Fruit fly (Drosophila melanogaster) S2 (cell line): ENCODE measurements around the gene meigo.

ENCODE experiments used
- CG8478 ChIP-seq: fragments of >200 bp; optimal IDR thresholded peaks from 2 replicates; lab custom pipeline; 2018
- CTCF ChIP-seq, 2 experiments: fragments of >200 bp; optimal IDR thresholded peaks; 2 replicates each; lab custom pipeline; 2018

meigo gene

DNA sequence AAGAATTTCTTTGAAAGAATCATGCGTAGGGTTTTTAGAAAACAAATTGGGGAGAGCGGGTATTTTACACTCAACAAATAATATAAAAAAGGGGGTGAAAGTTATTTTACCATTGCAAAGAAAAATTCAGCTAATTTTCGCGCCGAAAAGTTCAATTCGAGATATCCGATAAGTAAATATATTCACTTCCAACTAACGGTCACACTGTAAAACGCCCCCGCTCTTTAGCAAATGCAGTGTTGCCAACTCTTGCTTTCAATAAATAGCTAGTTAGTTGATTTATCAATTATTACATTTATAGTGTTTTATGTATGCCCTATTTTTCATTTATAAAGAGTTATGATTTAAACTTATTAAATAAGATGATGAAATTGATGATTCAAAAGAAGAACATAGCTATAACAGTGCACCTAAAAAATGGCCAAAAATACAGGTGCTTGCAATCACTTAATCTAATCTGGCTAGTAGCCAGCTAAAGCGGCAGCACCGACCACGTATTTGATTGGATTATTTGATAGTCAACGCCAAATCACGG, at the start of gene meigo:
Gene meigo, plus strand, starts transcription at position 51 of the 535 bp plus-strand sequence.
- no peak for TF ChIP-seq CTCF (optimal IDR thresholded peaks at IDR 0.05; lab: Kevin White, UChicago)

DNA sequence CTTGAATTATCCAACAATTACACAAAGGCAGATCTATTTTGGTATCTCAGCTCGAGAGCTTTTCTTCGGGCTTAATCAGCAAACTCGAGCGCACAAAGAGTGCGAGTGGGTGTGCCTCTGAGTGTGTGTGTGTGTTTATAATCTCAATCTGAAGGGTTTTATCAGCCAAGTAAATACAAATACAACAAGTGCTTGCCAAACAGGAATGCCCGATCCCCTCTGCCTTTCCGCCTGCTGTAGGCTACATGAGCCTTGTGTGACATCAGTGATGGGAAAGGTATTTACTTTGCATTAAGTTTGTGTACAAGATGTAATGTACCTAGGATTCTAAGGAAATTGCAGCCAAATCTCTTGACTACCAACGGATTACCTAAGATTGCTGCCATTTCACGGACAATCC, 48.7 kb upstream of the meigo start:
- TF ChIP-seq CG8478 (lab: Kevin White, UChicago): no peak
- TF ChIP-seq CTCF (optimal IDR thresholded peaks at IDR 0.05; lab: Kevin White, UChicago): no peak

DNA sequence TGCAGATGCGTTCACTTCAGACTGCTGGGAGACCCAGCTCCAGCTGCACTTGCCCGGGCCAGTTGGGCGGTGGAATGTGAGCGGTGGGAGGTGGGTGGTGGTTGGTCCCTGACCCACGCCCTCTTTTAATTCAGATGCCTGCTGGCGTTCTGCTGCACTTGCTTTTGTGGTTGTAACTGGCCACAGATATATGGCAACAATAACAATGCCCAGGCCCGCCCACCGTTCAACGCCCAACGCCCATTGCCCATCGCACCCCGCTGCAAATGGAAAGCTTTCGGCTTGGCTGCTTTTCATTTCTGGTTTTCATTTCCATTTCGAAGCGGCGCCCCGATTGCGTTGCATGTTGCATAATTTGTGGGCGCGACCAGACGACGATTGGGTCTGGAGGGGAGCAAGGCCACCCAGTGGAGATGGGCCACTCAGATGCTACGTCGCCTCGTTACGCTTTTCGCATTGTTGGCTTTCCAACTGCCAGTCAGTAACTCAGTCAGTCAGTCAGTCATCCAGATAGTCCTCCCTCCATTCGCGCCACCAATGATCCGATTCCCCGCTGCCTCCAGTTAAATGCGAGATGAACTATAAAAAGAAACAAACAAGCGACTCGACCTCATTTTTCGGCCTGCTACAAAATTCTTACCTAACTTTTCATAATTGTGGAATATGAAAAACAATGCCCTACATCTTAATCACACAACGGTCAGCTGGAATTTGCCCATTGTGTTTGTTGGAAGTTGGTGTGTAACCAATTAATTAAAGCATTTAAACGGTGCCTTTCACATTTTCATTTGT, 47.6 kb upstream of the meigo start:
- TF ChIP-seq CG8478 (lab: Kevin White, UChicago) (no peak), CTCF (optimal IDR thresholded peaks at IDR 0.05; lab: Kevin White, UChicago) (no peak)

DNA sequence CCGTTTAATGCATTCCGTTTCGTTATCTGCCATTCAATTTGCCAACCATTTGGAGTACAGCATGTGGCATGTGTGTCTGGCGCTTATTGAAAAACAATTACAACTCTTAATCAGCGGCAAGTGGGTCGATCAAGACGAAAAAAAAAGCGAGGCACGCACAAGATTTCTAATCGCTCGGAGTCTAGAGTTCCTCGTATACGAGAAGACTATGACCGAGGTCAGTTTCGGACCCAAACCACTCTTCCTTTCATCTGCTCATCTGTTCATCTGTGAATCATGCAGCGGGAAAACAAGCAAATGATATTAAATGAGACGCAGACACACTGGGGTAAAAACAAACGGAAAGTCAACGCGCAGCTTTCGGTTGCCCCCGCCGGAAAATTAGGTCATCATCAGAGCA, 46.6 kb upstream of the meigo start:
- no peak for TF ChIP-seq CG8478 (lab: Kevin White, UChicago)
- TF ChIP-seq CTCF (optimal IDR thresholded peaks at IDR 0.05; lab: Kevin White, UChicago): no peak

DNA sequence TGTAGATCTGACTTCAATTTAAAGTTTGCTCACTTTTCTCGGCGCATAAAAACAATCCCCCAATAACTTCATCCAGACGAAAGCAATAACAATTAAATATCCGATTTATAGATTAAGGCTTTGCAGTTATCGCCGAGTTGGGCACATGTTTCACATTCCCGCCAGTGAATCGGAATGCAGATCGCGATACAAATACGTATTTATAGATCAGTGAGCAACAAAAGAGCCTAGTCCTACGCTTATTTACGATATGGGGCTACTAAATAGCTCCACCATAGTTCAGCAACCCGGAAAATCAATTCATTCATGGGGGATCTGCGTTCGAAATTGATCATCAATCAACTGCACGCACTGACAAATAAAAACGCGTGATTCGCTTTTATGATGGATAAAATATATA, 46.0 kb upstream of the meigo start:
- no peak for TF ChIP-seq CG8478 (lab: Kevin White, UChicago)
- TF ChIP-seq CTCF (optimal IDR thresholded peaks at IDR 0.05; lab: Kevin White, UChicago): no peak

DNA sequence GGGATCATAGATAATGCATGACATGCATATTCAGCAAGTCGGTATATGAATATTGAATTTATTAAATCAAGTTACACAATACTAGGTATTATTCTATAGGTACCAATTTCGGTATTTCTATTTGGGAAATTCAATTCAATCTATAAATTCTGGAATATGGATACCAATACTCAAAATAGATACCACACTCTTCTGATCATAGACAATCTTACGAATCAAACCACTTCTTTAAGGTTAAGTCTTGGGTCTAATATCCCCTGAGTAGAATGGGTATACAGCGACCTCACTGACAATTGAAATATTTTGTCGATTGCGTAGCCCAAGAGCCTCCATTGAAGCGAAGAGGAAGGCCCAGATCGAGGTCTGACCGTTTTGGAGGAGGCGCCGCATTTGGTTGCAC, 45.2 kb upstream of the meigo start:
- TF ChIP-seq CG8478 (lab: Kevin White, UChicago) (no peak), CTCF (optimal IDR thresholded peaks at IDR 0.05; lab: Kevin White, UChicago) (no peak)

DNA sequence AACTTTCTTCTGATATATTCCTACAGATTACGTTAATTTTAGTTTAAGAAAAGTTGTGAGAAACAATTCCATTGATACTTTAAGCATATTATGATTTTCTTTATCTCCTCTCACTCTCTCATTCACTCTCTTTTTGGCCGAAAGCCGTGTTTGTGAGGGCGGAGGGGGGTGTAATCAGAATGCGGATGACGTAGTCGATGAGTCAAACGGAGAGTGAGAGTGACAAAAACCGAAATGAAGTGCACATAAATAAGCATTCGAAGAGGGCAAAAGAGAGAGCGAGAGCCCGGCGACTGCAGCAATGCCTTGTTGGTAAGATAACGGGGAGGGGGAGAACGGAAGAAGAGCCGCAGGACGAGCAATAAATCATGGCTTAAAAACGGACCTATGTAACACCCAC, 43.8 kb upstream of the meigo start:
- TF ChIP-seq CG8478 (lab: Kevin White, UChicago) (no peak), CTCF (optimal IDR thresholded peaks at IDR 0.05; lab: Kevin White, UChicago) (no peak)

DNA sequence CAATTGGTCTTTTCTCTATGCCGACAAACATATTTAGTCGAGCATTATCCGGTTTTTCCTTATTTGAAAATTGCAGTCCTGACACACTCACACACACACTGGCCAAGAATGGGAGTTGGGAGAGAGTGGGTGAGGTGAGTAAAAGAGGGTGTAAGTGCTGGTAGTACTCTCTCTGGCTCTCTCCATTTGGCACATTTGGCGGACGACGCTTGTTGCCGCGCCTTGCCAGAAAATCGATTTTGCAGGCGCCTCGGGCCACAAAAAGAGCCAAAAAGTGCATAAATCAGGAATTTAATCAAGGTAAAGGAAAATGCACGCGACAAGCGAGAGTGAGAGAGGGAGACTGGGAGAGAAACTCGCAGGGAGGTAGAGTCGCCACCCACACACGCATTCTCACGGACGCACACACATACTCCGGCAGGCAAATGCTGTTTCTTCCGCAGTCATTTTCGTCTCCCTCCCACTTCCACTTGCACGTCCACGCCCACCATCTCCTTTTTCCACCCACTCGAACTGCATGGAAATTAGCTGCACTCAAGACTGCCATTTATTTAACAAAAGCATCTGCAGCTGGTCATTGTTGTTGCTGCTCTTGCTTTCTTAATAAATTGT, 41.4 kb upstream of the meigo start:
- no peak for TF ChIP-seq CG8478 (lab: Kevin White, UChicago)
- no peak for TF ChIP-seq CTCF (optimal IDR thresholded peaks at IDR 0.05; lab: Kevin White, UChicago)

DNA sequence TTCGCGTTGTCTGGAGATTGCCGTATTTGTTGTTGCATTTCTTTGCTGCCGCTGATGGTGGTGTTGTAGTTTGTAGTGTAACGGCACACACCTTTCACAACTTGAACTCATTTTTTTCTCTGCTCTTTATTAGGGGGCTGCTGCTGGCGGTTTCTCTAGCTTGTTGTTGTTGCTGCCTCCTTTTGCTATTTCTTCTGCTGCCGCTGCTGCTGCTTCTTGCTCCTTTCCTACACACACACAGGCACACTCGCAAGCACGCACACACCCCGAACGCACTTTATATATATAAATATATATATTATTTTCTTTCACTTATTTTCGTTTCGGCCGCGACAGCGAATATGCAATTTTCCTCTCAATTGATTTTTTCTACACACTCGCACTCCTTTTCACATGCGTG, 40.9 kb upstream of the meigo start:
- TF ChIP-seq CG8478 (lab: Kevin White, UChicago): no peak
- TF ChIP-seq CTCF (optimal IDR thresholded peaks at IDR 0.05; lab: Kevin White, UChicago): no peak

DNA sequence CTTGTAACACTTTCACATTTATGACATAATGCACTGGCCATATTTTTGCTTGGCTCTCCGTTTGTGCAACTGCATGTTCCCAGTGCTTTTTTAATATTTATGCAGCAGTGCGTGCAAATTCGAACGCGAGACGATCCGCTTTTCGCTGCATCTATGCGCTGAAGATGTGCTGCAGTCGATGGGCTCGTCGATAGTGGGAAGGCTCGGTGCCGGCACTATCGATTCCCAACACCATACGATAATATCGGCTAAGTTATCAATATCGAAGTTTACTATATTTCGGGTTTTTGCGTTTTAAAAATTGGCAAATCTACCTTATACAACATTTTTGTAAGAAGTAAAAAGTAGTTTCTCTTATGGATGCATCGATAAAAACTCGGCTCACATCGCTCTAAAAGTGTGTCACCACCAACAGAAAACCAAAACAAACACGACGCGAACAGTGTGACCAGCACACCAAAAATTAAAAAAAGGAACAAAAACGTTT, 40.4 kb upstream of the meigo start, which contains the start of gene RhoGAP93B:
Gene RhoGAP93B, minus strand, starts transcription at position 197 of the 487 bp plus-strand sequence.
- TF ChIP-seq CTCF (optimal IDR thresholded peaks at IDR 0.05; lab: Kevin White, UChicago) (peak; percentile 4 to 10), CG8478 (lab: Kevin White, UChicago) (no peak)

DNA sequence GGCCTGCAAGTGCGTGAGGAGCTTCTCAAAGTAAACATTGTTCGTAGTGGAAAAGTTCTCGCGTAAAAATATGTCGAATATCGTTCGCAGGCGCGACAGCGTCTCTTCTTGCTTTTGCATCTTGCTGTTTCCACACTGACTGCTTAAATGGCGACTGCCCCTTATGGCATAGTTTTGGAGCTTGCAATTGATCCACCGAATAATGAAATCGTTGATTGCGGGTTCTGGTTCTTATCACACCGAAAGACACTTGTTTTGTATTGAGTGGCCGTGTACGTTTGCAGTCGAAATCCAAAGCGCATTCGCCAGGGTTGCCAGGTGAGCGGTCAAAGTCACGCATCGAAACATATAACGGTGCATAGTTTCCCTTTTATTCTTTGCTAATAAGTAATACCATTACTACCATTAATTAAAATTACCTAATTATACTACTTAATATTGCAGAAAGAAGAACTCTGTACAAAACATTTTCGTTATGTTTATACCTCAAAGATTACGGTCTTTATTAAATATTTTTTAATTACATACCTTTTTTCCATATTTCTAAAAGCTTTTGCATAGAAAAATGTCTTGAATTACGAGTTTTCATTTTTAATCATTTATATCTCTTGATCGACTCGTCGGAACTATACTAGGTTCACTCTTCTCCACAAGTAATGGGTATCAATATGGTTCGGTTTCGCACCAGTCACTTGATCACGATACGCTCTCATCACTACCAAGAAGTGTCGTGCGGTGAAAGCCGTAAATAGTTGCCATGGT, 36.4 kb upstream of the meigo start, which contains the start of the genes CG7044 and Tbc1d22:
Gene CG7044, minus strand, starts transcription at position 266 of the 762 bp plus-strand sequence.
Gene Tbc1d22, plus strand, starts transcription at position 747 of the 762 bp plus-strand sequence.
- TF ChIP-seq CTCF (optimal IDR thresholded peaks at IDR 0.05; lab: Kevin White, UChicago) (no peak), CG8478 (lab: Kevin White, UChicago) (no peak)

DNA sequence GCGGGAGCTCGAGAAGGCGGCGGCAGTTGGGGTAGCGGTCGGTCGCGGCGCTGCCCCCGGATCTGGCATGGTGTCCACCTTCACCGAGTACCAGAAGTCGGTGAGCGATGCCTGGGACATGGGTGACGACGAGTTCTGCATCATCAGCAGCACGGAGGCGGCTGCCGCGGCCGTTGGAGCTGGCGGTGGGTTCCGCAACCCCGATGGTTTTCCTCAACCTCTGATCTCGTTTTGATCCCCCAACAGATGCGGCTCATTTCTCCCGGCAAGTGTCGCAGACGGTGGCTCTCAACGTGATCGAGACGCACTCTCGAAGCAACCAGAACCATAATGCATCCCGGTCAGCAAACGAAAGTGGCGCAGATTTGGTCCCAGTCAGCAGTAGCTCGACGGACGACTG, 35.6 kb upstream of the meigo start:
- TF ChIP-seq CTCF (optimal IDR thresholded peaks at IDR 0.05; lab: Kevin White, UChicago) (no peak), CG8478 (lab: Kevin White, UChicago) (no peak)

DNA sequence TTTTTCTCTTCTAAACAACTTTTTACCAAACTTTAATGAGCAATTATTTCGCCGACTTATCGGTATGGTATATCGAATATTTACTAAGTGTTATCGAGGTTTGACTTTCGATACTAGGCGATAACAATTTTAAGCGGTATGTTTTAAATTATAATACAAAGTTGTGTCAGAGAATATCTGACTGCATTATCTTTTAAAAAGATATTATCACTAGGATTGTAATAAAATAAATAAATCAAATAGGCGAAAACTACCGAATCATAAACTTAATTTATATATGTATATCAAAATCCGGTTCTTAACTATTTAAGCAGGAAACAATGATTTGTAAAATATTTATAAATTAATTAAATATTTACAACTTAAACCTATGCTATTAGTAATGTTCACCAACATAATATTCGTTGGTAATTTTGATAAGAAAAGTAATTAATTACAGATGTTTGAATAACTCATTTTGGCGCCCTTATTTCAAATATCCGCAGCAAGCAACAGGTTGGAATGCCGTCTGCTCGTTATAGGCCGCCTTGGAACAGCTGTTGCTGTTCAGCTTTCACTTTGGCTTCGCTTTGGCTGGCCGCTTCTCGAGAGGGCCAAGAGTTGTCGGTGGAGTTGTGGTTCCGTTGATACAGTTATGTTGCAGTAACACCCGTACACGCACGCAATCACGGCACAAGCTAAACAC, 30.0 kb upstream of the meigo start, which contains the start of the genes Sec15 and rtet:
Gene Sec15, minus strand, starts transcription at position 66 of the 685 bp plus-strand sequence.
Gene rtet, plus strand, starts transcription at position 540 of the 685 bp plus-strand sequence.
- TF ChIP-seq CTCF (optimal IDR thresholded peaks at IDR 0.05; lab: Kevin White, UChicago): no peak
- TF ChIP-seq CG8478 (lab: Kevin White, UChicago): no peak

DNA sequence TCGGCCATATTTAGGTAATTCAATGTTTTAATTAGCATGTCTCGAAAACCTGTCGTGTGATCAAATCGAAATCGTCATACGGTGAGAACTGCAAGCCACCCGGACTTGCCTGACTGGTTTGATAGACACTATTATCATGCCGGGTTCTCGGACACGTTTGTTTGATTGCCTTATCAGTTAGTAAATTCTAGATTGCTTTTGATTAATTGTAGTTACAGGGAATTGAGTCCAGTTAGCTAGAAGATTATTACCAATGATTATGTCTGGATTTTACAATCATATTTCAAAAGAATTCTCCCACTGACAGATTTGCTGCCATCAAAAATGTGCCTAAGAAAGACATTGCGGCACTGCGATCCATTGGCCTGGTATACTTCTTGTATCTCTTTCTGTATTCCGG, 28.4 kb upstream of the meigo start:
- TF ChIP-seq CG8478 (lab: Kevin White, UChicago): no peak
- no peak for TF ChIP-seq CTCF (optimal IDR thresholded peaks at IDR 0.05; lab: Kevin White, UChicago)
